Worm (Caenorhabditis elegans) whole organism, L4/young adult: ENCODE measurements around the gene Y75B8A.28.

Experiments used
- W03F9.2 ChIP-seq: fragments of 150-350 bp; optimal IDR thresholded peaks from 2 replicates; lab custom pipeline; 2014; ENCODE audit warnings: missing biosample characterization, missing genetic modification characterization
- dao-5 ChIP-seq: sonication (generic microtip); optimal IDR thresholded peaks from 2 replicates; lab custom pipeline; 2016; ENCODE audit warnings: missing genotype, missing genetic modification characterization, moderate library complexity, missing compliant biosample characterization
- him-1 ChIP-seq: sonication (generic microtip); optimal IDR thresholded peaks from 2 replicates; lab custom pipeline; 2016; ENCODE audit warnings: missing genotype, missing genetic modification reagents, missing genetic modification characterization, missing compliant biosample characterization

DNA sequence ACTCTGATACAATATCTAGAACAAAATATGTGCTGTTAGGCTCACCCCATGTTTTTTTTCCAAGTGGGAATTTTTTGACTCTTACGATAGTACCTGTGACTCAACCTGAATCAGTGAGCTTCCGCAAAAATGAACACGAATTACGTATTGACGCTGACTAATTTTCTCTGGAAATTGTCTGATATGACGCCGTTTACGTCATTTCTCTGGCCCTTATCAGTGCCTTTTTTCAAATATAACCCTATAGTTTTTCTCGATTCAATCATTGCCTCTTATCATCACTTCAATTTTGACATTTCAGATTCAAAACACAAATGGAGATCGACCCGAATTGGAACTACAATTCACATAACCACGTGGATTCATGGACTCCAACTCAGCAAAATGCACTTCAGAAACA lies at the start of gene Y75B8A.28:
- TF ChIP-seq him-1 = no peak
- TF ChIP-seq W03F9.2 (tag; lab: Kevin White, UChicago) = no peak
- TF ChIP-seq dao-5 (tag; lab: Kevin White, UChicago) = no peak
